Worm (Caenorhabditis elegans): Measurements from ENCODE around the gene F38B6.8.

F38B6.8 gene

DNA sequence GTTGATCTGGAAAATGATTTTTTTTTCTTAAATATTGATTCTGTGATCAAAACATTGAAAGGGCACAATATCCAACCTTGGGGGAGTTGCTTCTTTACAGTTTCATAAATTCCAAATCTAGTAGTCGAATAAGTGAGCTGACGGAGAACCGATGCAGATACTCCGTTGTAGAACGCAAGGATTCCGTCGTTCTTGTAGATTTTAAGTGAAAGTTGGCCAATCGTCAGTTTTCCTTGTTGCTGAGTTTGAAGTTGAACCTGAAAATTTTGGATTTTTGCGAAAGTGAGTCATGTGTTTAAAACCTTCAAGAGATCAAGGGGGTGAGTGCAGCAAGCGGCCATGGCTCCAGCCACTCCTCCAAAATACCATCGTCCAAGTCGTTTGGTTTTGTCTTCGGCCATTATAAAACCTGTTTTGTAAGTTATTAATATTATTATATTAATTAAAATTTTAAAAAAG lies 42.7 kb upstream of the F38B6.8 start, which contains the start of gene slc-25A10:
TSS of gene slc-25A10 (minus strand) at position 409 of the 459 bp plus-strand sequence.
- TF ChIP-seq rnt-1 (tag; optimal IDR thresholded peaks at IDR 0.05), result no peak
- peak; percentile 42 for TF ChIP-seq ama-1 (optimal IDR thresholded peaks at IDR 0.05)
- TF ChIP-seq fkh-10 (GFP tag; optimal IDR thresholded peaks at IDR 0.05), result no peak
- TF ChIP-seq mdl-1 (tag; optimal IDR thresholded peaks at IDR 0.05), result peak in 1 of 2 experiments; percentile 31
- TF ChIP-seq nhr-77 (tag; optimal IDR thresholded peaks at IDR 0.05), result no peak
- no peak for TF ChIP-seq lin-35 (GFP tag; optimal IDR thresholded peaks at IDR 0.05)
- TF ChIP-seq ceh-82 (tag; optimal IDR thresholded peaks at IDR 0.05), result no peak
- TF ChIP-seq zip-4 (GFP tag; optimal IDR thresholded peaks at IDR 0.05), result no peak
- no peak for TF ChIP-seq lin-13 (GFP tag; optimal IDR thresholded peaks at IDR 0.05)
- TF ChIP-seq nhr-20 (tag; optimal IDR thresholded peaks at IDR 0.05), result no peak

DNA sequence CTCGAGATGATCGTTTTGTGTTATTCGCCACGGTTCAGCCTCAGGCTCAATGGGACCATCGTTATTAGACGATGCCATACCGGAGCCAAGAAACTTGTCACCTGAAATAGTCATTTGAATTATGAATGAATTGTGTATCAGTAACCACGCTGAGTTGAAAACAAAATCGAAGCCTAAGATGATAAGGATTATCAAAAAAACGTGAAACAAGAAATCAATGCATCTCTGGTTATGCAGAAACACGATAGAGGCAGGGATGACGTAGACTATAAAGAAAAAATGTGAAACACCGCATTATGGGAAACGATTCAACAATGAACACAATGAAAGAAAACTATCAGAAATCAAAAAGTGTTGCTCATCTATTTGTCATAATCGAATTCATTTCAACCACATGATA lies 40.4 kb upstream of the F38B6.8 start, which contains the start of gene smf-1:
TSS of gene smf-1 (minus strand) at position 101 of the 400 bp plus-strand sequence.
- no peak for TF ChIP-seq lir-3 (tag; optimal IDR thresholded peaks at IDR 0.05; ENCODE audit: poor library complexity)
- TF ChIP-seq isw-1 (GFP tag; IDR thresholded peaks at IDR 0.05), result no peak
- TF ChIP-seq elt-2 (tag; optimal IDR thresholded peaks at IDR 0.05), result peak; percentile 47
- TF ChIP-seq sup-37 (GFP tag; optimal IDR thresholded peaks at IDR 0.05), result no peak
- no peak for TF ChIP-seq skn-1 (tag; optimal IDR thresholded peaks at IDR 0.05)
- no peak for TF ChIP-seq ceh-63 (GFP tag; optimal IDR thresholded peaks at IDR 0.05)
- TF ChIP-seq fkh-10 (GFP tag; optimal IDR thresholded peaks at IDR 0.05), result no peak

ce11 chrX:6718595-6718994 lies 36.0 kb upstream of the F38B6.8 start, which contains the start of gene smf-2:
smf-2 (minus strand) TSS chrX:6718695.
- no peak for TF ChIP-seq mdl-1 (tag; optimal IDR thresholded peaks at IDR 0.05)
- no peak for TF ChIP-seq lin-14 (GFP tag; optimal IDR thresholded peaks at IDR 0.05)
- TF ChIP-seq pqm-1 (tag; optimal IDR thresholded peaks at IDR 0.05), result no peak
- TF ChIP-seq skn-1 (tag; optimal IDR thresholded peaks at IDR 0.05), result no peak

DNA sequence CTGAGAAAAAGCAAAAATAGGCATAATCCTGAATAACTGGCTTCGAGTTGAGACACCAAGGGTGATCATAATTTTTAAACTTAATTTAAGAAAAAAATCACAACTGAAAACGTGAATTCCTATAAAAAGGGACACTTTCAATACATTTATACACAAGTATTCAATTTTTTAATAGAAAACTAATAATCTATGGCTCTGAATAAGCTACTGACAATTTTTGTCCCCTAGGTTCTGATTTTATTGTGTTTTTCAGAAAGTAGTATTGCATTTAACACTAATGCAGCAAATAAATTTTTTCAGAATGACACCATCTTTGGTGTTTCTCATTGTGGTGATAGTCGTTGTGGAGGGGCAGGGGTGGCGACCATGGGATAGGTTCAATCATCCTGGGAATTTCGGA lies 30.7 kb upstream of the F38B6.8 start, which contains the start of gene nas-11:
TSS of gene nas-11 (plus strand) at position 301 of the 400 bp plus-strand sequence.
- TF ChIP-seq swsn-7 (tag; optimal IDR thresholded peaks at IDR 0.05) (no peak), efl-3 (GFP tag; optimal IDR thresholded peaks at IDR 0.05) (no peak), unc-86 (tag; optimal IDR thresholded peaks at IDR 0.05) (no peak), egl-13 (tag; optimal IDR thresholded peaks at IDR 0.05) (no peak), efl-1 (optimal IDR thresholded peaks at IDR 0.05) (no peak), efl-1 (GFP tag; optimal IDR thresholded peaks at IDR 0.05 in 1 of 2) (peak in 1 of 2 experiments; percentile 77), C04F5.9 (tag; optimal IDR thresholded peaks at IDR 0.05) (no peak), mep-1 (tag; optimal IDR thresholded peaks at IDR 0.05) (no peak)

DNA sequence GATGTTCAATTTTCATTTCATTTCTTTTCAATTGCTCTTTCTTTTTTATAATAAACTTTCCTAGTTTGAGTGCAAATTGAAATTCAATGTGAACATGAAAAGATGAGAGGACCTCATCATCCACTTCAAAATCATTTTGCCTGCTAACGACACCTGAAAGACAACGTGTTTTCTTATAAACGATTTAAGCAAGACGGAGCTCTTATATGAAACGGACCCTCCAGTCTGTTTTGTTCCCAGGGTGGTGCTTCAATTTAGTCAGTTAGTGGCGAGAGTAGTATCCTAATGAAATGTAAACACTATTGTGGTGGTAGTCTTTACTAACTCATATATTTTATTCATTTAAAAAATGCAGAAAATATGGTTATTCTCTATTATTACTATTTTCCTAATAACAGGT lies 26.7 kb upstream of the F38B6.8 start, which contains the start of gene acr-3:
TSS of gene acr-3 (plus strand) at position 301 of the 400 bp plus-strand sequence.
- no peak for TF ChIP-seq snpc-4 (tag; optimal IDR thresholded peaks at IDR 0.05)
- TF ChIP-seq C04F5.9 (tag; optimal IDR thresholded peaks at IDR 0.05), result no peak
- no peak for TF ChIP-seq C16A3.4 (tag; optimal IDR thresholded peaks at IDR 0.05)
- no peak for TF ChIP-seq aha-1 (tag; optimal IDR thresholded peaks at IDR 0.05)
- no peak for TF ChIP-seq unc-30 (tag; optimal IDR thresholded peaks at IDR 0.05)
- no peak for TF ChIP-seq dsc-1 (tag; optimal IDR thresholded peaks at IDR 0.05)
- no peak for TF ChIP-seq ces-1 (GFP tag; optimal IDR thresholded peaks at IDR 0.05)

- TF ChIP-seq hlh-17 (GFP tag; optimal IDR thresholded peaks at IDR 0.05; ENCODE audit: borderline replicate concordance), result no peak
- no peak for TF ChIP-seq snpc-4 (tag; optimal IDR thresholded peaks at IDR 0.05)
- peak; percentile 58 for TF ChIP-seq lin-14 (GFP tag; optimal IDR thresholded peaks at IDR 0.05)
- TF ChIP-seq efl-1 (optimal IDR thresholded peaks at IDR 0.05), result no peak
- no peak for TF ChIP-seq efl-1 (GFP tag; optimal IDR thresholded peaks at IDR 0.05 in 1 of 2)
- TF ChIP-seq rnt-1 (tag; optimal IDR thresholded peaks at IDR 0.05), result no peak
- no peak for TF ChIP-seq unc-30 (tag; optimal IDR thresholded peaks at IDR 0.05)
- peak; percentile 93 for TF ChIP-seq fkh-10 (GFP tag; optimal IDR thresholded peaks at IDR 0.05)
These were observed 22.6 kb upstream of the F38B6.8 start for ce11 chrX:6705156-6705555.
